Fruit fly (Drosophila melanogaster) whole organism: ENCODE results near the gene Lsp2.

ENCODE experiments used
- CG8478 ChIP-seq: fragments of >200 bp; optimal IDR thresholded peaks from 2 replicates; lab custom pipeline; 2018; ENCODE audit warnings: inconsistent platforms
- Dll ChIP-seq: fragments of >200 bp; optimal IDR thresholded peaks from 2 replicates; lab custom pipeline; 2017
- EcR ChIP-seq, 2 experiments: fragments of >200 bp; optimal IDR thresholded peaks; 2 replicates each; lab custom pipeline; 2017; ENCODE audit warnings: missing biosample characterization in 2 of 2, missing genetic modification characterization in 2 of 2, missing genetic modification reagents in 2 of 2
- pan ChIP-seq: fragments of >200 bp; optimal IDR thresholded peaks from 2 replicates; lab custom pipeline; 2017
- usp ChIP-seq: fragments of >200 bp; optimal IDR thresholded peaks from 2 replicates; lab custom pipeline; 2017; ENCODE audit warnings: missing biosample characterization, missing genetic modification characterization, mixed read lengths

DNA sequence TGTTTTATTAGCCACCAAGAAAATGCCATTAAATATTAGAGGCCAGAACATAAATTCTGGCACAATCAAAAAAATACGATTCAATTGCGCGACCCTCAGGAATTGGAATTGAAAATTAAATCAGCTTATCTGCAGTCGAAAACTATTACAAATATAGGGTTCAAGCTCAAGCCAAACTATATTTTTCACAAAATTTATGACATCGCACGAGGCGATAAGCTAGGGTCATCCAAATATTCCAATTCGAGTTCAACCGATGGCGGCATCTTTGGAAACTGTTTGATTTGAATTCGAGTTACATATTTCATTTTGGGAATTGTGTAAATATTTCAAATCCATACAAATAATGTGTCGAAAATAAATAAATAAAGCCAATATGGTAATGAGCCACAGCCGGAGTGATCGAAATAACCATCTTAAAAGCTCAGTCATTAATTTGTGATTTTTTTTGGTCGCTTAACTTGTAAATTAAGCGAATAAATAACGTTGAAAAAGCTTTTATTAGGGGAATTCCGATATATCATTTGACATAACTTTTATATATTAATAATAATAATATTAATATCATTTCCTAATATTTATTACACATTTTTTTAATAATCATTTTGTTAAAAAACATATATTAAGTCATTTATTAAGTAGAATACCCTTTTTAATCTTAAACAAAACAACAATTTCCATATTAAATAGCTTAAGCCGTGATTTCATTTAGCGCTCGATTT is 44.1 kb upstream of the Lsp2 start:
- TF ChIP-seq EcR (GFP tag; optimal IDR thresholded peaks at IDR 0.05; lab: Kevin White, UChicago) (no peak), Dll (lab: Kevin White, UChicago) (no peak), pan (lab: Kevin White, UChicago) (no peak), usp (GFP tag; lab: Kevin White, UChicago) (no peak), CG8478 (lab: Kevin White, UChicago) (no peak)
